Fruit fly (Drosophila melanogaster): Measurements from ENCODE around the gene hook.

DNA sequence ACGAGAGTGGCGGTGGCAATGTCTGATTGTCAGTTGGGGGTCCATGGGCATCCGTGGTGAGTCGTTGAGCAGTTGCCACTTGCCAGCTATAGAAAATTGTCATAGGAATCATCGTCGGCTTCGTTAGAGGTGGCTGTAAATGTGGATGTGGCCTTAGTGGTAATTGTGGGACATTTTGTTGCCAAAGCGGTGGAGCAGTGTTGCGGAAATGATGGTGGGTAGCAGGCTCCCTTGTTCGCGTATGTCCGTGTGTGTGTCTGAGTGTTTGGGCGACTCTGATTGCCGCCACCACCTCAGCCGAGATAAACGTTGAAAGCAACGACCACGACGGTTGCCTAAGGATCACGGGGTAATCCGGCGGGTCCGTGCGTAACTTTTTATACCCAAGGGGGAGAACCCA is 16.2 kb downstream of the hook start:
- no peak for TF ChIP-seq Myc (optimal IDR thresholded peaks at IDR 0.05)
- TF ChIP-seq Sin3A (optimal IDR thresholded peaks at IDR 0.05): no peak
- TF ChIP-seq h (optimal IDR thresholded peaks at IDR 0.05): no peak
- TF ChIP-seq ttk (optimal IDR thresholded peaks at IDR 0.05): no peak

Data from Kc167 (cell line).